Worm (Caenorhabditis elegans): ENCODE results near the gene C01G10.15.

ce11 chrV:15060595-15060994 is 26.5 kb downstream of the C01G10.15 start:
- TF ChIP-seq ceh-90 (tag; optimal IDR thresholded peaks at IDR 0.05) (no peak), ztf-11 (tag; optimal IDR thresholded peaks at IDR 0.05) (no peak)
